Fruit fly (Drosophila melanogaster): Measurements from ENCODE around the gene capu.

DNA sequence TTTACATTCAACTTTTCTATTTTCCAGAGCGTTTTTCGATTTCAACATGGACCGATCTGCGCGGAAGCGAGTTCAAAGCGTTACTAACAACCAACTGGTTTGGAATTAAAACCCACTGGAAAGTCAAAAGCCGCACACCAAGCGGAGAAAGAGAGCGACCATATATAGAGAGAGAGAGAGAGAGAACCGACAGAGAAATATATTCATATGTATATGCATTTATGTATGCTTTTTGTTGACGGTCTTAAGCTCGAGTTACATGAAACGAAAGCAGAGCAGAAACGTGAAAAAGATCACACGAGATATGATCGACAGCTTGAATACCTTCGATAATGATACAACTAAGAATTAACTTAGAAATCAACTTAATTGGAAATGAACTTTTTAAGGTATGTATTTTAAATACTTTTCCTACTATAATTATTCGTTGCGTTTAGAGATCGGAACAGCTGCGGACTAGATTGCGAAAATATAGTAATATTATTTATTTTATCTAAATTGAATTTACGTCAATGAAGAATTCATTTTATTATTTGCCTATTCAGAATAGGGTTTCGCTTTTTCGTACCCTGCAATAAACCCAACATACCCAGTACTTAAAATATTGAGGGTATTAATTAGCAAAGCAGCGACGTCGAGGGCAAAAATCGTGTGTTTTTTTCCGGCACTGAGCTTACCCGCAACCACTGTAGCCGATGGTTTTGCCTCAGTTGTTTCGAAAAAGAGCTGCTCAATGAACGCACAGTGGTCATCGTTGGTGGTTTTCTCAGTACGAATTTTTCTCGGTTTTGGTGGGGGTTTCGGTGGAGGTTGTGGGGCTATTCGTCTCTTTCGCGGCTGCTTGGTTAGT is 13.7 kb downstream of the capu start:
- no peak for TF ChIP-seq h (optimal IDR thresholded peaks at IDR 0.05)
- TF ChIP-seq insv (optimal IDR thresholded peaks at IDR 0.05): no peak
- TF ChIP-seq psq (optimal IDR thresholded peaks at IDR 0.05): no peak
- no peak for TF ChIP-seq Sin3A (optimal IDR thresholded peaks at IDR 0.05)

Data from Kc167 (cell line).